Fruit fly (Drosophila melanogaster) whole organism, embryonic: ENCODE measurements around the gene CG7841.

Source experiments
- CG30403 ChIP-seq: fragments of 200-800 bp; sonication (Bioruptor generic); optimal IDR thresholded peaks from 3 replicates; lab custom pipeline; 2016; ENCODE audit warnings: missing biosample characterization, missing genetic modification characterization
- CG7987 ChIP-seq: fragments of 200-800 bp; sonication (Bioruptor generic); optimal IDR thresholded peaks from 2 replicates; lab custom pipeline; 2018; ENCODE audit warnings: missing biosample characterization, mild to moderate bottlenecking, missing genetic modification characterization, moderate library complexity
- cg ChIP-seq: fragments of 200-800 bp; sonication (Bioruptor generic); optimal IDR thresholded peaks from 3 replicates; lab custom pipeline; 2019; ENCODE audit warnings: missing biosample characterization, mild to moderate bottlenecking, missing genetic modification characterization, moderate library complexity
- dati ChIP-seq: fragments of 200-800 bp; sonication (Bioruptor generic); IDR thresholded peaks from 2 replicates; pipeline ENCODE4 v1.3.6; 2022; ENCODE audit warnings: missing biosample characterization, missing genetic modification characterization
- tgo ChIP-seq: fragments of 200-800 bp; sonication (Bioruptor generic); IDR thresholded peaks from 3 replicates; pipeline ENCODE4 v1.3.6; 2022; ENCODE audit warnings: missing biosample characterization, missing genetic modification characterization

dm6 chr3L:15543467-15543866 lies 35.4 kb upstream of the CG7841 start:
- TF ChIP-seq cg (GFP tag; lab: Kevin White, UChicago) (no peak), dati (no peak), CG30403 (GFP tag; lab: Kevin White, UChicago) (no peak), tgo (no peak), CG7987 (GFP tag; lab: Kevin White, UChicago) (no peak)
